Fruit fly (Drosophila melanogaster): Measurements from ENCODE around the gene wda.
A peak's percentile ranks its signal among the peaks of the same experiment; 100 is the strongest.

Gene wda

DNA sequence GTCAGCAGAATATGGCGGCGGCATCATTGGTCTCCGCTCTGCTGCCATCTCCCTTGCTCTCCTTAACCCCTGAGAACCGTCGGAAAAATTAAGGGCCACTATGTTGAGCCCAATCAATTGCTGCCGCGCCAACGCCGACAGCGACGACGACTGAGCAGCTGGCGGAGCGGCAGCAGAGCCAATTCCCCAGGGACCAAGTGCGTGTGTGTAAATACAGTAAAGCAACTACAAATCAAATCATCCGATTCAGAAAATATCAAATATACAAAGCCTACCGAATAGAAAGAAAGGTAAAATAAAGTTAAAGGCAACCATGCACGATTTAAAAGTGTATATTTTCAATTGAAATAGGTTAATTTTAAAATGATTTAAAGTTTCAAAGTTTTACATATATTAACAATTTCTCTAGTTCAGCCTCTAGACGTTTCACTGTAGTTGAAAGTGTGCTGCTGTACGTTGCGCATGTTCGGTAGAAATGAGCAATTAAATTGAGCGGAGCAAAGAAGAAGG is 46.1 kb downstream of the wda start:
- TF ChIP-seq Myc (optimal IDR thresholded peaks at IDR 0.05): no peak
- no peak for TF ChIP-seq dsf (GFP tag; optimal IDR thresholded peaks at IDR 0.05; ENCODE audit: borderline replicate concordance)
- TF ChIP-seq Hnf4 (GFP tag; optimal IDR thresholded peaks at IDR 0.05): no peak
- peak; percentile 22 for TF ChIP-seq sv (GFP tag; optimal IDR thresholded peaks at IDR 0.05)
- no peak for TF ChIP-seq Hr83 (GFP tag; optimal IDR thresholded peaks at IDR 0.05; ENCODE audit: poor library complexity, severe bottlenecking)
- peak; percentile 43 for TF ChIP-seq woc (GFP tag; optimal IDR thresholded peaks at IDR 0.05)
- TF ChIP-seq pan (optimal IDR thresholded peaks at IDR 0.05): no peak
- no peak for TF ChIP-seq usp (GFP tag; optimal IDR thresholded peaks at IDR 0.05)
- no peak for TF ChIP-seq CG32264 (GFP tag; optimal IDR thresholded peaks at IDR 0.05)
- no peak for TF ChIP-seq br (GFP tag; optimal IDR thresholded peaks at IDR 0.05)
- no peak for TF ChIP-seq Mio (GFP tag; optimal IDR thresholded peaks at IDR 0.05)
- no peak for TF ChIP-seq dmrt93B (GFP tag; optimal IDR thresholded peaks at IDR 0.05)
- TF ChIP-seq Rel (GFP tag; optimal IDR thresholded peaks at IDR 0.05): no peak
- no peak for TF ChIP-seq Rel (tag; optimal IDR thresholded peaks at IDR 0.05)
- no peak for TF ChIP-seq Abd-B (GFP tag; optimal IDR thresholded peaks at IDR 0.05)
- TF ChIP-seq CG9705 (GFP tag; optimal IDR thresholded peaks at IDR 0.05): no peak
- TF ChIP-seq Hr78 (GFP tag; optimal IDR thresholded peaks at IDR 0.05): no peak
- TF ChIP-seq tai (GFP tag; optimal IDR thresholded peaks at IDR 0.05): no peak
- TF ChIP-seq Dif (GFP tag; optimal IDR thresholded peaks at IDR 0.05; ENCODE audit: partially characterized antibody): no peak
- peak; percentile 34 for TF ChIP-seq h (GFP tag; optimal IDR thresholded peaks at IDR 0.05)
- peak; percentile 62 for TF ChIP-seq fru (GFP tag; optimal IDR thresholded peaks at IDR 0.05)
- no peak for TF ChIP-seq Vsx2 (GFP tag; optimal IDR thresholded peaks at IDR 0.05; ENCODE audit: partially characterized antibody)
- TF ChIP-seq lola (GFP tag; optimal IDR thresholded peaks at IDR 0.05): no peak
- no peak for TF ChIP-seq GATAd (GFP tag; optimal IDR thresholded peaks at IDR 0.05)
- peak in 1 of 2 experiments; percentile 63 for TF ChIP-seq foxo (GFP tag; optimal IDR thresholded peaks at IDR 0.05)
- TF ChIP-seq psq (GFP tag; optimal IDR thresholded peaks at IDR 0.05): peak; percentile 30
- peak; percentile 45 for TF ChIP-seq Sp1 (GFP tag; optimal IDR thresholded peaks at IDR 0.05)
- no peak for TF ChIP-seq OdsH (GFP tag; optimal IDR thresholded peaks at IDR 0.05)
- peak; percentile 24 for TF ChIP-seq HLH106 (tag; optimal IDR thresholded peaks at IDR 0.05)
- TF ChIP-seq Jra (GFP tag; optimal IDR thresholded peaks at IDR 0.05): no peak
- peak; percentile 32 for TF ChIP-seq ey (GFP tag; optimal IDR thresholded peaks at IDR 0.05)
- peak; percentile 16 for TF ChIP-seq rgr (GFP tag; optimal IDR thresholded peaks at IDR 0.05)
- TF ChIP-seq jim (GFP tag; optimal IDR thresholded peaks at IDR 0.05): no peak
- TF ChIP-seq CrebA (GFP tag; optimal IDR thresholded peaks at IDR 0.05; ENCODE audit: borderline replicate concordance): no peak
- no peak for TF ChIP-seq dl (GFP tag; optimal IDR thresholded peaks at IDR 0.05; ENCODE audit: insufficient read depth in 1 of 2, partially characterized antibody in 2 of 2)
- TF ChIP-seq brk (GFP tag; optimal IDR thresholded peaks at IDR 0.05): no peak
- TF ChIP-seq N (GFP tag; optimal IDR thresholded peaks at IDR 0.05): no peak
- TF ChIP-seq sage (GFP tag; optimal IDR thresholded peaks at IDR 0.05): no peak
- no peak for TF ChIP-seq Dfd (GFP tag; optimal IDR thresholded peaks at IDR 0.05)

DNA sequence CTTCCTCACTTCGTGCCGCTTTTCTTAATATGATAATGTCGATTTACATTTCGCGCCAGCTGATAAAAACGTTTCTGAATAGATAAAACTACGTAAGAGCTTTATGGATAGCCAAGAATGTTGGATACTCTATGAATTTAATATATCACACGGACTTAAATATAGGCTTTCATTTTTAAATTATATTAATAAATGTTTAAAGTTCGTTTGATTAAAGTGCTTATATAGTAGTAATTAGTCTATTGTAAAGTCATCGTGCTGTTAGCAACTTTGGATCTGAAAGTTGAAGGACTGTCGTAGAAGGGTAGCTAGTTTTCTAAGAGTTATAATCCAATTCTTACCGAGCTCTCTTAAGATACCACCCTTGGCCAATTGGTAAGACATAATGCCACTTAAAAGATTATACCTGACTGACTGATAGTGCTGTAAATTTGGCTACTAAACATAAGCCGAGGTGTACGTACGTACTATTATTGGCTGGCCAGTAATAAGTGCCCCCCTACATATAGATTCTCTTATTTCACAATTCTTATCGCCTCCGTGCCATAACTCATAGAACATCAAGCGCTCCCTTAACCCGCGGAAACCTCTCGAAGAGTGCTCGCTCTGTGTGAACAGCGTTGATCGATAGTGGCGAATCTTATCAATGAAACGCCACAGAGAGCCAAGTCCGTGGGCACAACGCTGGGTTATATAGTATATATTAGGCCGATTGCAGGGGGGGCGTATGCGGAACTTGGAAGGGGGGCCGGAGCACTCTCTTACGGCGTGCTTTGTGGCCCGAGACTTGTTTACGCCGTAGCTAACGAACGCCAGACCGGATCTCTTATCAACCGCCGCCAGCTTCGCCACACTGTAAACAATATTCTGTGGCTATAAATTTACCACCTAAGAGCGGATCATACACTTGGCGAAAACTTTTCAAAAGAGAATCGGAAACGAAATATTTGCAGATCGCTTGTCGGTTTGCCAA is 47.4 kb downstream of the wda start:
- TF ChIP-seq foxo (GFP tag; optimal IDR thresholded peaks at IDR 0.05): peak in 1 of 2 experiments; percentile 19
- peak; percentile 31 for TF ChIP-seq Dif (GFP tag; optimal IDR thresholded peaks at IDR 0.05; ENCODE audit: partially characterized antibody)
- peak; percentile 7 for TF ChIP-seq Rel (GFP tag; optimal IDR thresholded peaks at IDR 0.05)
- peak; percentile 61 for TF ChIP-seq Rel (tag; optimal IDR thresholded peaks at IDR 0.05)
- no peak for TF ChIP-seq Sp1 (GFP tag; optimal IDR thresholded peaks at IDR 0.05)
- TF ChIP-seq jim (GFP tag; optimal IDR thresholded peaks at IDR 0.05): no peak
- TF ChIP-seq CG9705 (GFP tag; optimal IDR thresholded peaks at IDR 0.05): no peak
- no peak for TF ChIP-seq brk (GFP tag; optimal IDR thresholded peaks at IDR 0.05)
- TF ChIP-seq pan (optimal IDR thresholded peaks at IDR 0.05): no peak
- TF ChIP-seq Mio (GFP tag; optimal IDR thresholded peaks at IDR 0.05): peak; percentile 32
- TF ChIP-seq ey (GFP tag; optimal IDR thresholded peaks at IDR 0.05): peak; percentile 0
- TF ChIP-seq Hr83 (GFP tag; optimal IDR thresholded peaks at IDR 0.05; ENCODE audit: poor library complexity, severe bottlenecking): peak; percentile 23
- no peak for TF ChIP-seq Jra (GFP tag; optimal IDR thresholded peaks at IDR 0.05)
- no peak for TF ChIP-seq OdsH (GFP tag; optimal IDR thresholded peaks at IDR 0.05)
- TF ChIP-seq br (GFP tag; optimal IDR thresholded peaks at IDR 0.05): peak; percentile 43
- peak; percentile 34 for TF ChIP-seq Hnf4 (GFP tag; optimal IDR thresholded peaks at IDR 0.05)
- TF ChIP-seq sv (GFP tag; optimal IDR thresholded peaks at IDR 0.05): no peak
- TF ChIP-seq usp (GFP tag; optimal IDR thresholded peaks at IDR 0.05): no peak
- no peak for TF ChIP-seq lola (GFP tag; optimal IDR thresholded peaks at IDR 0.05)
- TF ChIP-seq h (GFP tag; optimal IDR thresholded peaks at IDR 0.05): peak; percentile 61
- TF ChIP-seq Hr78 (GFP tag; optimal IDR thresholded peaks at IDR 0.05): no peak
- TF ChIP-seq rgr (GFP tag; optimal IDR thresholded peaks at IDR 0.05): peak; percentile 1
- TF ChIP-seq Vsx2 (GFP tag; optimal IDR thresholded peaks at IDR 0.05; ENCODE audit: partially characterized antibody): no peak
